Fruit fly (Drosophila melanogaster): ENCODE data around the gene CG14627.

CG14627 gene

DNA sequence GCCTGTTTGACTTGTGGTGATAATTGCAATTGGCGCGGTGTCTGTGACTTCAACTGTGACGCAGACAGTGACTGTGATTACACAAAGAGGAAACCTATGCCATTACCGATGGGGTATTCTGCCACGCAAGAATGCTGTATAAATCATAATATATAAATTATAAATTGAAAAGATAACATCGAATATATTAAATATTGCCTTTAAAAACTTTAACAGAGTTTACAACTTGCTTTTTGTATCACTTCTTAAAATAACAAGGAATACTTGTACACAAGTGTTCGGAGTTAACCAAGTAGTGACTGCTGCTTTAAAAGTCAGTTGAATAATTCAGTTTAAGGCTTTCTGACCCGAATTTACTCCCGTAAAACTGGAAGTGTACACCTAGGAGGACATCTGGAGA lies 1.6 kb upstream of the CG14627 start, which contains the start of gene CG11379:
TSS of gene CG11379 (plus strand) at position 301 of the 400 bp plus-strand sequence.
- TF ChIP-seq Sin3A (optimal IDR thresholded peaks at IDR 0.05), result no peak
- no peak for TF ChIP-seq insv (optimal IDR thresholded peaks at IDR 0.05)
- TF ChIP-seq h (optimal IDR thresholded peaks at IDR 0.05), result no peak
- TF ChIP-seq psq (optimal IDR thresholded peaks at IDR 0.05), result no peak
- no peak for TF ChIP-seq Myc (optimal IDR thresholded peaks at IDR 0.05)
- TF ChIP-seq ttk (optimal IDR thresholded peaks at IDR 0.05), result no peak

DNA sequence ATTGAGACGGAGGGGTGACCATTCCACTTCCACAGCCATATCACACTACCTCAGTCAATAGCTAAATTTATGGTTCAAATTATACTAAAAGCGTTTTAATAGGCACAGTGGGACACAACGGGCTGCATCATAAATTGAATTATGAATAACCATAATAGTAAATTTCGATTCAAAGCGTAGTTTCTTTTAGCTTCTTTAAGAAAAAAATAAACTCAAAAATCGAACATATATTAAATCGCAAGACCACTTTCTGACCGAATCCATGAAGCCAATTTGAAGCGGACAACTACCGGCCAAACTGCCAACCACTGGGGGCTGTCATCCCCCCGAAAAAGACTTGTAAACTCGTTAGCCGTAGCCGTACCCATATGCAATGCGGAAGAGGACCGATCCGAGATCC lies 555 bp upstream of the CG14627 start:
- TF ChIP-seq Sin3A (optimal IDR thresholded peaks at IDR 0.05), result no peak

DNA sequence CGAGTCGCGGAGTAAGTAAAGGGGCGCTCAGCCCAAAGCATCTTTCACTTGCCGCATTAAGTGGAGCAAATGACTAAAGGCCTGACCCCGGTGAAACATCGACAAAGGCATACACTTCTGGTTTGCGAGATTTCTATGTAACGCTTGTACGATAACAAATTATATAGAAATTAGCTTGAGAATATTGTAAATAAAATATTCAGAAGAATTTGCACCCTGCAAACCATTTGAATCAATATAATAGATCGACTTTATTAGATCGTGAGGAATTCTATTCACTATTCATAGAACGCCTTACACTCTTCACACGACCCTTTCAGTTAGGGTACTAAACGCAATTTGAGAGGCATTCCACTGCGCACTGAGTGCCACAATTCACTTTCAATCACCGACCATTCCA lies 2.3 kb downstream of the CG14627 start:
- TF ChIP-seq insv (optimal IDR thresholded peaks at IDR 0.05), result no peak

DNA sequence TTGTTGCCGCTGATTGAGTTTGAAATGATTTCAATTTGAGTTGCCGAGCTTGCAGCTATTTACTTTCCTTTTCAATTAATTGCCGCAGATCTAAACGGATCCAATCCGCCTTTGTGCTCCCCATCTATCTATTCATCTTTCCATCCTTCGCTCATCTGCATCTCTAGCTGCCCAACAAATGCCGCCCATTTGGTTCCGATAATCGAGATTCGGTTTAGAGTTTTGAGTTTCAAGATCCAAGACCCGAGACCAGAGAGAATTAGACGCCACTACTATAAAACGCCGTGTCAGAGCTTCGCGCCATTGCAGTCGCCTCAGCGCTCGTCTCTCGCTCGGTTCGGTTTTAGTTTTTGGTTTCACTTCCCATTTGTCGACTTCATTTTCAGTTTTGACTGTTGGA lies 3.1 kb downstream of the CG14627 start, which contains the start of gene CG14626:
TSS of gene CG14626 (plus strand) at position 301 of the 400 bp plus-strand sequence.
- TF ChIP-seq insv (optimal IDR thresholded peaks at IDR 0.05) (no peak), h (optimal IDR thresholded peaks at IDR 0.05) (no peak), ttk (optimal IDR thresholded peaks at IDR 0.05) (no peak), Myc (optimal IDR thresholded peaks at IDR 0.05) (no peak), Sin3A (optimal IDR thresholded peaks at IDR 0.05) (no peak), psq (optimal IDR thresholded peaks at IDR 0.05) (no peak)

DNA sequence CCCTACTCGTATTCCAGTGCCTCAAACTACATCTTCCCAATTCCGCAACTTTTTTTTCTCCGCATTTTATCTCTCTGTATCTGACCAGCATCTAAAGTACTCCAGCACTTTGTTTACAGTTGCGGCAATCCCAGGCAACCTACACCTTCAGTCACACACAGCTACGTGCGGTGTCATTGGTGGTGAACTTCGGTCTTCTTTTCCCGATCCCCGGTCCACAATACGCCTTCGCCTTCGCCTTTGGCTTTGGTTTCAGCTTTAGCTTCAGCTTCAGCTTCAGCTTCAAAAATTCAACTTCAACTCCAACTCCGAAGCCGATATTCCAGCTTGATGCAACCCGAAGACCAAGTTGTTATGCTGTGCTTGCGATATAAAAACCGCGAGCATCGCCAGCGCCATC lies 9.6 kb downstream of the CG14627 start, which contains the start of gene CG11380:
TSS of gene CG11380 (plus strand) at position 301 of the 400 bp plus-strand sequence.
- TF ChIP-seq Sin3A (optimal IDR thresholded peaks at IDR 0.05) (no peak), Myc (optimal IDR thresholded peaks at IDR 0.05) (no peak), insv (optimal IDR thresholded peaks at IDR 0.05) (no peak), ttk (optimal IDR thresholded peaks at IDR 0.05) (no peak), psq (optimal IDR thresholded peaks at IDR 0.05) (no peak), h (optimal IDR thresholded peaks at IDR 0.05) (no peak)

DNA sequence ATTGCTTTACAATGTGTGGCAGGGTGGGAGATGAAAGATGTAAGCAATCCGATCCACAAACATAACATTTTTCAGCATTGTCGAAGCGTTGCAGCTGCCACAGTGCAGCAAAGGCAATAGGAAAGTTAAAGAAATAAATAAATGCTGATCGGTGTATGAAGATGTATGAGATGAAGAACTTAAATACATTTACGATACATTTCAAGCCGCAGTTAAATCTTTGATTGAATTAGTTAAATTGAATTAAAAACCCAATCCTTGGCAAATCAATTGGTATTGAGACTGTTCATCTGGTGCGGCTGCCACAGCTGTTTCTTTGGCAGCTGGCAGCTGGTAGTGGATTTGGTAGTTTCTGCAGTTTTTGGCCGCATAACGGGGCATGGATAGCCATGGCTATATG lies 16.4 kb downstream of the CG14627 start:
- TF ChIP-seq h (optimal IDR thresholded peaks at IDR 0.05), result no peak
- TF ChIP-seq Sin3A (optimal IDR thresholded peaks at IDR 0.05), result no peak
- no peak for TF ChIP-seq Myc (optimal IDR thresholded peaks at IDR 0.05)
- no peak for TF ChIP-seq psq (optimal IDR thresholded peaks at IDR 0.05)
- no peak for TF ChIP-seq ttk (optimal IDR thresholded peaks at IDR 0.05)
- no peak for TF ChIP-seq insv (optimal IDR thresholded peaks at IDR 0.05)

DNA sequence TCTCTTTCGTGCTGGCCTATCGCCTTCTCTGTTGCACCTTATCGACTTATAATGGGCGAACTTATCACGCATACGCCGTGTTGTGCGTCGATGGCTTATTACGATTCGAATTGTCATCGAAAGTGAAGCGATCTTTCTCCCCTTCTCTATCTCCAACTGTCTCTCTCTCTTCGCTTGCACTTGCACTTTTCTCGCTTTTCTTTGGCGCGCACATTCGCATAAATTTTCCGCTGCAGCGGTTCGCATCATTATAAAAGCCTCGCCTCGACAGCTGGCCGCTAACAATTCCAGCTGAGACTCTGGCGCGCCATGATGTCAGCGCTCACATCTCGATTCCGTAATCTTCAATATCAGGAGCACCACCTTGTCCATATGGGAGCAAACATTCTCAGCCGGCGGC lies 17.8 kb downstream of the CG14627 start, which contains the start of gene CG14625:
TSS of gene CG14625 (plus strand) at position 301 of the 400 bp plus-strand sequence.
- TF ChIP-seq Sin3A (optimal IDR thresholded peaks at IDR 0.05), result no peak
- TF ChIP-seq psq (optimal IDR thresholded peaks at IDR 0.05), result no peak
- TF ChIP-seq h (optimal IDR thresholded peaks at IDR 0.05), result no peak
- no peak for TF ChIP-seq Myc (optimal IDR thresholded peaks at IDR 0.05)
- no peak for TF ChIP-seq ttk (optimal IDR thresholded peaks at IDR 0.05)
- TF ChIP-seq insv (optimal IDR thresholded peaks at IDR 0.05), result no peak

DNA sequence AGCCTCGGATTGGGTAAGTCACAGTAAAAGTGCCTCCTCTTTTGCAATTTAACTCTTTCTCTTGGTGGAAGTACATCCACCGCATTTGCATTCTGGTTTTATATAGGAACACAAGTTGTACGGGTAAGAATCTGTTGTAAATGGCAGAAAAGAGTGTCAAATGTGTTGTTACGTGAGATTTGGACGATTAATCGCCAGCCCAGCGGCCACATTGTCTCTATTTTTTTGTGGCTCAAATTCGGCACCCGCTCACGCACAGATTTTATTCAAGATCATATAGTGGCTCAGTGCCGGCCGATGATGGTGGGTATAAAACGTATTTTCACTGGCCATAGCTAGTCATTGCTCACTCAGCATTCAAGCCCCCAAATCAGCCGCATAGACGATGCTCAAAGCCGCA lies 22.1 kb downstream of the CG14627 start, which contains the start of gene CG11381:
TSS of gene CG11381 (plus strand) at position 301 of the 400 bp plus-strand sequence.
- TF ChIP-seq ttk (optimal IDR thresholded peaks at IDR 0.05), result no peak
- no peak for TF ChIP-seq h (optimal IDR thresholded peaks at IDR 0.05)

DNA sequence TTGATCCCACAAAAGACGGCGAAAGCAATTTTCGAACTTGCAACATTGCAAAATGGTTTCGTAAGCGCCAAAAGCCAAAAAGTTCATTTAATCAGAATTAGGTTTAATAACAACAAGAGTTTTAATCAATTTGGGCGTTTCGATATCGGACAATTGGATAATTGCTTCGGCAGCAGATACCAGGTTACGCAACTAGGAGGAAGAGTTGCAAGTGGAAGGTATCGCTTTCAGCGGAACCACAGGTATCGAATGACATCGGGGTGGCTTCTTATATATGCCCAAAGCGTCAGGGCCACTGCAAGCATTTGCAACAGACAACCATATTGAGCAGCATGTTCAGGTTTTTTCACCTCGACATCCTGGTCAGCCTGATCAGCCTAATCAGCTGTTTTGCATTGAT lies 25.0 kb downstream of the CG14627 start, which contains the start of gene CG14624:
TSS of gene CG14624 (plus strand) at position 301 of the 400 bp plus-strand sequence.
- TF ChIP-seq insv (optimal IDR thresholded peaks at IDR 0.05), result no peak
- TF ChIP-seq psq (optimal IDR thresholded peaks at IDR 0.05), result no peak
- TF ChIP-seq Myc (optimal IDR thresholded peaks at IDR 0.05), result no peak
- TF ChIP-seq ttk (optimal IDR thresholded peaks at IDR 0.05), result no peak
- no peak for TF ChIP-seq h (optimal IDR thresholded peaks at IDR 0.05)
- TF ChIP-seq Sin3A (optimal IDR thresholded peaks at IDR 0.05), result no peak

DNA sequence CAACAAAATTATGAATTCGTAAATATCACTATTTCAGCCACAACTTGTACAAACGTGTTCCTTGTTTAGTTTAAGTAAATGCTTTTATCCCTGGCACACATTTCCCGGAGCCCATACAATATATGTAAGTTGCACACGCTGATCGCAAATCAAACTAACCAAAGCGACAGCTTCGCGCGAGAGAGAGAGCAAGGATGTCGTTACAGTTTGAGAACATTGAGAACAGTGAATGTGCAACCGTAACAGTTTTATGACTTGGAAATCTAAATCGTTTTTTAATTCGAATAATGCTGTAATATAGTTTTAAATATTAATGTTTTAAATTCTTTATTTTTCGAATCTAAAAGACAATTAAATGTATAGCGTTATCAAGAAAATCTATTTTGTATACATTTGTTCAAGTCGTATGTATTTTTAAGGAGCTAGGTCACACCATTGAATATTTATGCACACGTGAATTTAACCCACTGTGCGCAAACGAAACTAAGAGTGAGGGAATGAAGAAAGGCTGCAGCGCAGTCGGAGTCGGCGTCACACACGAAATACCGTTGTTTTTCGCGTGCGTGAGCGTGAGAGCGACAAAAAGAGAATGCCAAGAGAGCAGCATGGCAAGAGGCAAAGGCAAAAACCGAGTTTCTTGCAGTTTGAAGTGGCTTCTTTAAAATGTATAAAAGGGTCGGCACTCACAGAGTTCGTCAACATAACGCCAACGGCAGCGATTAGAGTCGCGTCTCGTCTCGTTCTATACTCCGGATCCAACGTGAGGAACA lies 28.0 kb downstream of the CG14627 start, which contains the start of gene CG11382:
TSS of gene CG11382 (plus strand) at position 720 of the 770 bp plus-strand sequence.
- no peak for TF ChIP-seq h (optimal IDR thresholded peaks at IDR 0.05)
- no peak for TF ChIP-seq ttk (optimal IDR thresholded peaks at IDR 0.05)
- no peak for TF ChIP-seq Sin3A (optimal IDR thresholded peaks at IDR 0.05)

DNA sequence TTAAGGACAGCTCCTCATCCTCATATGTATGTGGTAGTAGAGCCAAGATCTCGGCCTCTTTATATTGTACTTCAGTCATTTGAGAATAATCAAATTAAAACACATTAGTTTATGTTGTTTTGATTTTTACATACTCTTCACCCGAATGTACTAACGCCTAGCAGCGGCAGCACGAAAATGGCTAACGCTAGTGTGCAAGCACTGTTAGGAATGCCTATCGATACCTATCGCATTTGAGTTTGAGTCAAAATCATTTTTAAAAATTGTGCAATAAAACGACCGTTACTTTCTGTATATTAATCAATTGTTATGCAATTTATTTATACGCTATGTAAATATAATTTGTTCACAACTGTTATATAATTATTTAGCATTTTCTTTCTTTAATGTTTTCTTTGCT lies 33.6 kb downstream of the CG14627 start, which contains the start of gene CG11398:
TSS of gene CG11398 (minus strand) at position 157 of the 400 bp plus-strand sequence.
- TF ChIP-seq insv (optimal IDR thresholded peaks at IDR 0.05), result no peak

DNA sequence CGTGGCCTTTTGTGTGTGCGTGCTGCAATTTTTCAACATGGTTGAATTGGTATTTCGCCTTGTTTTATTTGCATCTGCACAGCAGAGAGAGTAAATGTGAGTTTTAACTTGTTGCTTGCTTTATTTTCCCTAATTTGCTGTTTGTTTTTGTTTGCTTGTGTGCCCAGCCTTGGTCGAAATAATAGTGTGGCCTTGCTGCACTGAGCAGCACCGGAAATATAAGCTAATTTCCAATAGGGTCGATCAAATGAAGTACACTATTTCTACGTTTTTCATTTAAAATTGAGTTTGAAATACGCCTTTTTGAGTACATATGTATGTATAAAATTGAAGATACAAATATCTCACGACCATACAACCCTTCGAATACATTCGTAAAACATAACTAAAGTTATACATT lies 35.3 kb downstream of the CG14627 start:
- TF ChIP-seq psq (optimal IDR thresholded peaks at IDR 0.05), result no peak
- TF ChIP-seq ttk (optimal IDR thresholded peaks at IDR 0.05), result no peak

DNA sequence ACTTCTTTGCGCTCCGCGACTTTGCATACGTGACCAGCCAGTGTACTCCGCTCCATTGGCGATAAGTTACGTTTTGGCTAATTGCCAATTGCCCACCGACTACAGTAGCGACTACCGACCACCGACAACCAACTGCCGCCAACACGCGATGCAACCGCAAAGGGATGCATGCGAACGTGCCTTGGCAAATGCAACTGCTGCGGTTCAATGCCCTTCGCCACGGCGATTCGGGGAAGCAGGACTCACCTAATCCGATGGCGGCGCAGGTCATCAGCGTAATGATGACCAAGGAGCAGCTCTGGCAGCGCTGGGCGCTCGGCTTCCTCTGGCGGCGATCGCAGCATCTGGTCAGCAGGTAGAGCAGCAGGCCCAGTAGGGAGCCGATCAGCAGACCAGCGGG lies 44.4 kb downstream of the CG14627 start:
- TF ChIP-seq Sin3A (optimal IDR thresholded peaks at IDR 0.05) (no peak), h (optimal IDR thresholded peaks at IDR 0.05) (no peak)

DNA sequence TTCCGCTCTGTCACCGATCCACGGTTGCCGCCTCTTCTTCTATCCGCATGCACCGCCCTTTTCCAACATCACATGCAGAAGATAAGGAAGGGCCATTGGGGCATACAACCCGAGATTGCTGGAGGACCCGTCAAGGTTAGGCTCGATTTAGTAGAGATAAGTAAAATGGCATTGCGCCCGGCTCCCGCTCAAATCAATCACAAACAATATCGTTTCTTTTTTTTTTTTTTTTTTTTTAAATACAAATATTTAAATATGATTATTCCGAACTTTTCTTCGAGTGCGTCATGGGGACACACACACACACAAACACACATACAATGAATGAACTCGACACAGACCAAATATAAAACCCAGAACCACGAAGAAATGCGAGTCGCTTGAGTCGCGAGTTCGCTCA lies 47.7 kb downstream of the CG14627 start:
- TF ChIP-seq insv (optimal IDR thresholded peaks at IDR 0.05), result no peak
- TF ChIP-seq Sin3A (optimal IDR thresholded peaks at IDR 0.05), result no peak
- no peak for TF ChIP-seq h (optimal IDR thresholded peaks at IDR 0.05)

Measured in Kc167 (cell line).